Fruit fly (Drosophila melanogaster) ovary, adult (tissue): Measurements from ENCODE around the gene Prx2.

ENCODE experiments used
- CG17801 ChIP-seq: fragments of 200-800 bp; optimal IDR thresholded peaks from 2 replicates; lab custom pipeline; 2019; ENCODE audit warnings: missing biosample characterization, mild to moderate bottlenecking, missing genetic modification characterization, moderate library complexity; ENCODE audit not compliant: partially characterized antibody

Prx2 gene

dm6 chrX:13302615-13303526 lies 26.8 kb upstream of the Prx2 start:
- TF ChIP-seq CG17801, result peak; percentile 54

DNA sequence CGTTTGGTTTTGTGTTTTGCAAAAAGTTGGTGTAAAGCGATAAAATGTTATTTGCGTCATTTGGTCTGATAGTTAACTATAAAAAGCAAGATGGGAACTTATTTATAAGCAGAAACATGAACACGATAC lies 26.2 kb upstream of the Prx2 start, which contains the start of gene IP3K2:
Gene IP3K2, plus strand, starts transcription at position 107 of the 129 bp plus-strand sequence.
- peak; percentile 2 for TF ChIP-seq CG17801

- TF ChIP-seq CG17801, result no peak
These were observed 25.7 kb upstream of the Prx2 start for dm6 chrX:13303656-13304647.

- peak; percentile 51 for TF ChIP-seq CG17801
These were observed 24.3 kb upstream of the Prx2 start for dm6 chrX:13305323-13305722.

DNA sequence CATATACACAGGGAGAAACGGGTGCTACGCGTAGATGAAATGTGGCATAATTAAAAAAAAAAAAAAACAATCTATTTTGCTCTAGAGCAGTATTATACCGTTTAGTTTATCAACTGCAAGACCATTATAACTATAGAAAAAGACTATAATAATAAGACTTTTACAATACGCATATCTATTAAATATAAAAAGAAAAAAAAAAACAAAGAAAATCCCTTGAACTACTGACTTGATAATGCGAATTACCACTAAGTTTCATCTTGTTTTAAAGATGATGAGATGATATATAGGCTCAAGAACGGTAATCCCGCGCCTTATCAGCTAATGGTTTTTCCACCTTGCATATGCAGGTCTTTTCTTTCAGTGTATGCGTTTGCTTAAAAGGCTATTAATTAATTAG lies 22.4 kb upstream of the Prx2 start:
- TF ChIP-seq CG17801, result no peak

- no peak for TF ChIP-seq CG17801
These were observed 18.9 kb upstream of the Prx2 start for dm6 chrX:13310764-13311163.

DNA sequence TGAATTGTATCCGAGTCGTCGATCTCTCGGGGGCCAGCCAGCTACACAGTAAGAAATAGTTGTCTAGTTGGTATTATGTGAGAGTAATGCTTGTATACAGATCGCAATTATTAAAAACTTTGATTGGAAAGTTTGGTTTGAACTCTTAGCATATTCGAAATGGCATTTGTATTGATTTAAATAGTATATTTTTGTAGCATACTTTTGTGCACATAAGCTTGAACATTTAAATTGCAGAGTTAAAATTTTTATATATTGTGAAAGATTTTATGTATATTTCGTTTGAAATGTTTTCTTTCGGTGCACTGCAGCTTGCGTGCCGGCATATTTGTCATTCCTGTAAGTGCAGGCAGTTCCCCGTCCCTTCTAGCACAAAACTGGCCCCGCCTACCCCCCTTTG lies 17.4 kb upstream of the Prx2 start:
- TF ChIP-seq CG17801, result no peak

- TF ChIP-seq CG17801, result no peak
These were observed 16.5 kb upstream of the Prx2 start for dm6 chrX:13313133-13313532.

DNA sequence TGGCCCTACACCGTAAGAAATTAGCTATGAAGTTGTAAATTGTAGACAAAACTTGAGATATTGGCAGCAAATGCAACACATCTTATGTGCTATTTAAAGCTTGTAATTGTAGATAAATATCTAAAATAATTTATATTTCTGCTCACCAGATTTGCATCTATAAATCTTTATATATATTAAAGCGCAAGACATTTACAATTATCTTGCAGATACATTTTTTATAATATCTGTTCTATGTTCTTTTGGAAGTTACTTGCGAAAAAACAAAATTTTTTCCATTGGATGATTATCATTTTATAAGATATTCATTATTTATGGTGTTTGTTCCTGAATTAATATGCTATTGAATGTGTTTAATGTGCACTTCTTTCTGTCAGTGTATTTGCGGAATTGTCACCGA lies 15.3 kb upstream of the Prx2 start:
- no peak for TF ChIP-seq CG17801

DNA sequence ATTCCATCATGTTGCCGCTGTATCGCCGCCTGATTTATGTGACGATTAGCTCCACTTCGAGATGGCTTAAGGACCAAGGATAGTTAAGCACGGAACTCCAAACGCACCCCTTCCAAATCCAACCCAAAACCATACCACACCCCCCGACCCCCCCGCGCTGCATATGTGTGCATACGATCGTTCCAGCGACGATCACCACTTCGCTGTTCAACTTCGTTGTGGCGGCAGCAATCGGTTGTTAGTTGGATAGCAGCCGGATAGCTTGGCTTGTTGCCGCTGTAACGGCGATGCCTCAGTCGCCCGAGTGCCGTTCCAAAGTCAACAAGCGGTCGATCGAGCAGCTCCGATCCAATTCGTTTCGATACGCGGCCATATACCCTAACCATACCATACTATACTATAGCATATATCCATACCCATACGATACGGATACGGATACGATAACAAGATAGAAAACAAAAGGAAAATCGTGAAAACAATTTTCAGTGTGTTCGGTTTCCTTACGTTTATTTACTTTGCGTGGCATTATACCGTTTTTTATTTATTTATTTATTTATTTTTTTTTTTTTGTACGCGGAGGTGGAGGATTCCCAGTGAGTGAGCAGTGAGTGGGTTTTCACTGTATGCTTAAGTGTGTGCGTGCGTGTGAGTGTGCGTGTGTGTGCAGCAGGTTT lies 14.7 kb upstream of the Prx2 start:
- TF ChIP-seq CG17801, result no peak

DNA sequence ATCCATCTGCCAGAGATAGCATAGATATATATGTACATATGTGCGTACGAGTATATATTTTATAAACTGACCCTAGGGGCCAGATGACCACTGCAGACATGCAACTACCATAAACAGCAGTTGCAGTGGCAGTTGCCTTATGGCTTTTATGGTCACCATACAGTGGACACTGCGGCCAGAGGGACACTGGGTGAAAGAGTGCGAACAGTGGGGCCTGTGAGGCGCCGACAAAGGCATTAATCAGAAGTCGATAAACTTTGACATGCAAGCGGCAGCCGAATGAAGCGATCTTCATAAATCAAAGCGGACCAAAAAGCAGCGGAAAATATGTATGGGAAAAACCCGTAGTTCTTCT lies 14.2 kb upstream of the Prx2 start:
- TF ChIP-seq CG17801, result no peak

DNA sequence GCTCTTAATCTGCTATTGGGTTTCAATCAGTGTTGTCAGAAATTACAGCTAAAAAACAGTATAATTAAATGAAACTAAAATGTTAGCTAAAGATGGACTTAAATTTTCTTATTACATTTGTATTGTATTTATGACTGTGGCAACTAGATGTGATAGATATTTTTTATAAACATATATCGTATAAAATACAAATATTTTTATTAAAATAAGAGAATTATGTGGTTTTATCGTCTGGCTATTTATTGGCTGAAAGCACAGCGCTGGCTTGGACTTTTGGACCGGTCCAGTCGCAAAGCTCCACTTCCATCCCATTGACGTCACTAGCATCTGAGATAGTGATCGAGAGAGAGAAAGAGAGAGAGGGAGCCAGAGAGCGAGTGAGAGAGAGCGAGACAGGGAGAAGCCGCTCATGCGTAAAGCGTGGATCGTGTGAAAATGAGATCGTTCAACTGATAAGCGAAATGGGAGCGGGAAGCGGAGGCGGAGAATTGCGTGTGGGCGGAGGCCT lies 10.2 kb upstream of the Prx2 start:
- peak; percentile 91 for TF ChIP-seq CG17801

dm6 chrX:13320697-13321445 lies 8.8 kb upstream of the Prx2 start:
- TF ChIP-seq CG17801, result no peak

dm6 chrX:13322405-13322804 lies 7.2 kb upstream of the Prx2 start:
- peak; percentile 9 for TF ChIP-seq CG17801

- peak; percentile 33 for TF ChIP-seq CG17801
These were observed 6.5 kb upstream of the Prx2 start for dm6 chrX:13323114-13323513.

DNA sequence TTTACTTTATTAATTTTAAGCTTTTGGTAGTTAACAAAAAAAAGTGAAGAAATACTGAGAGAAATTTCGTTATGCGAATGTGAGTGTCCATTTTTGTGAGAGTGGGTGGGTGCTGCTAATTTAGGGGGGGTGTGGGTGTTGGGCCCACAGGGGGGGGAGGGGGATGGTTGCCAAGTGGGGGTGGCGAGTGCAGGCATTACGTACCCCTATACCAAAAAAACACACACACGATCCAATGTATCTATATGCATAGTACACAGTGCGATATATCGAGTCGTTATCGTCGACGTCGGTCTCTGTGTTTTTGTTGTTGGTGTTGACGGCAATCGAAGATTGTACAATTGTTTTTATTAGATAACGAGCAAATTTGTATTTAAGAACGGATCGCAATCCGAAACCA lies 6.1 kb upstream of the Prx2 start:
- no peak for TF ChIP-seq CG17801
